Fruit fly (Drosophila melanogaster) whole organism, embryonic: ENCODE data around the gene CG42592.

Experiments
- CG1024 ChIP-seq: fragments of 200-800 bp; sonication (Bioruptor generic); IDR thresholded peaks from 2 replicates; pipeline ENCODE4 v1.3.6; 2022; ENCODE audit warnings: missing biosample characterization, missing genetic modification characterization
- CG10274 ChIP-seq: fragments of 200-800 bp; sonication (Bioruptor generic); optimal IDR thresholded peaks from 3 replicates; lab custom pipeline; 2017; ENCODE audit warnings: missing biosample characterization, mild to moderate bottlenecking, missing genetic modification characterization
- CG10321 ChIP-seq: fragments of 200-800 bp; sonication (Bioruptor generic); IDR thresholded peaks from 2 replicates; pipeline ENCODE4 v1.3.6; 2022; ENCODE audit warnings: missing biosample characterization, missing genetic modification characterization
- CG10462 ChIP-seq: fragments of 200-800 bp; sonication (Bioruptor generic); optimal IDR thresholded peaks from 2 replicates; lab custom pipeline; 2016; ENCODE audit warnings: missing biosample characterization, missing genetic modification characterization
- CG11093 ChIP-seq: fragments of 200-800 bp; sonication (Bioruptor generic); IDR thresholded peaks from 3 replicates; pipeline ENCODE4 v1.3.6; 2022; ENCODE audit warnings: missing biosample characterization, missing genetic modification characterization
- CG1233 ChIP-seq: fragments of 200-800 bp; sonication (Bioruptor generic); optimal IDR thresholded peaks from 4 replicates; lab custom pipeline; 2018; ENCODE audit warnings: missing biosample characterization, mild to moderate bottlenecking, missing genetic modification characterization
- CG12659 ChIP-seq: fragments of 200-800 bp; sonication (Bioruptor generic); optimal IDR thresholded peaks from 3 replicates; lab custom pipeline; 2017; ENCODE audit warnings: mild to moderate bottlenecking, missing biosample characterization, missing genetic modification reagents, missing genetic modification characterization
- CG14050 ChIP-seq: fragments of 200-800 bp; sonication (Bioruptor generic); IDR thresholded peaks from 3 replicates; pipeline ENCODE4 v1.3.6; 2022; ENCODE audit warnings: missing biosample characterization, missing genetic modification characterization
- CG17568 ChIP-seq: fragments of 200-800 bp; sonication (Bioruptor generic); optimal IDR thresholded peaks from 2 replicates; lab custom pipeline; 2018; ENCODE audit warnings: missing biosample characterization, mild to moderate bottlenecking, missing genetic modification characterization, moderate library complexity
- CG2875 ChIP-seq: fragments of 200-800 bp; sonication (Bioruptor generic); optimal IDR thresholded peaks from 2 replicates; lab custom pipeline; 2017; ENCODE audit warnings: missing biosample characterization, mild to moderate bottlenecking, missing genetic modification characterization, missing genetic modification reagents
- CG31441 ChIP-seq: fragments of 200-800 bp; sonication (Bioruptor generic); IDR thresholded peaks from 2 replicates; pipeline ENCODE4 v1.3.6; 2022; ENCODE audit warnings: missing biosample characterization, missing genetic modification characterization
- CG42726 ChIP-seq: fragments of 200-800 bp; sonication (Bioruptor generic); IDR thresholded peaks from 2 replicates; pipeline ENCODE4 v1.3.6; 2022; ENCODE audit warnings: missing biosample characterization, missing genetic modification characterization; ENCODE audit not compliant: partially characterized antibody
- CG43689 ChIP-seq: fragments of 200-800 bp; sonication (Bioruptor generic); IDR thresholded peaks from 2 replicates; pipeline ENCODE4 v1.3.6; 2022; ENCODE audit warnings: missing biosample characterization, missing genetic modification characterization
- CG6175 ChIP-seq: fragments of 200-800 bp; sonication (Bioruptor generic); IDR thresholded peaks from 3 replicates; pipeline ENCODE4 v1.3.6; 2022; ENCODE audit warnings: missing biosample characterization, missing genetic modification characterization
- CG6254 ChIP-seq: fragments of 200-800 bp; sonication (Bioruptor generic); optimal IDR thresholded peaks from 3 replicates; lab custom pipeline; 2017; ENCODE audit warnings: mild to moderate bottlenecking, missing biosample characterization, missing genetic modification reagents, missing genetic modification characterization
- CG6683 ChIP-seq: fragments of 200-800 bp; sonication (Bioruptor generic); optimal IDR thresholded peaks from 2 replicates; lab custom pipeline; 2017; ENCODE audit warnings: missing biosample characterization, mild to moderate bottlenecking, missing genetic modification characterization, missing genetic modification reagents
- CG6765 ChIP-seq: fragments of 200-800 bp; sonication (Bioruptor generic); optimal IDR thresholded peaks from 3 replicates; lab custom pipeline; 2017; ENCODE audit warnings: missing biosample characterization, mild to moderate bottlenecking, missing genetic modification characterization
- CG7786 ChIP-seq: fragments of 200-800 bp; sonication (Bioruptor generic); optimal IDR thresholded peaks from 2 replicates; lab custom pipeline; 2016; ENCODE audit warnings: missing biosample characterization, missing genetic modification characterization
- CG8281 ChIP-seq: fragments of 200-800 bp; sonication (Bioruptor generic); optimal IDR thresholded peaks from 2 replicates; lab custom pipeline; 2018; ENCODE audit warnings: missing biosample characterization, mild to moderate bottlenecking, missing genetic modification characterization, moderate library complexity
- CG8290 ChIP-seq, 3 experiments: fragments of 200-800 bp; sonication (Bioruptor generic); optimal IDR thresholded peaks; 2 replicates each; lab custom pipeline; 2016 to 2019; ENCODE audit warnings: missing biosample characterization in 3 of 3, missing genetic modification characterization in 3 of 3, mild to moderate bottlenecking in 2 of 3, moderate library complexity in 1 of 3
- CG9215 ChIP-seq: fragments of 200-800 bp; sonication (Bioruptor generic); IDR thresholded peaks from 2 replicates; pipeline ENCODE4 v1.3.6; 2022; ENCODE audit warnings: missing biosample characterization, missing genetic modification characterization
- CTCF ChIP-seq: fragments of 200-800 bp; sonication (Bioruptor generic); optimal IDR thresholded peaks from 2 replicates; lab custom pipeline; 2017; ENCODE audit warnings: missing biosample characterization, mild to moderate bottlenecking, missing genetic modification characterization, moderate library complexity
- Dp ChIP-seq: fragments of 200-800 bp; sonication (Bioruptor generic); optimal IDR thresholded peaks from 2 replicates; lab custom pipeline; 2018; ENCODE audit warnings: missing biosample characterization, mild to moderate bottlenecking, missing genetic modification characterization, moderate library complexity
- Dref ChIP-seq: fragments of 200-800 bp; sonication (Bioruptor generic); IDR thresholded peaks from 2 replicates; pipeline ENCODE4 v1.3.6; 2022; ENCODE audit warnings: missing biosample characterization, missing genetic modification characterization
- ERR ChIP-seq: fragments of 200-800 bp; sonication (Bioruptor generic); optimal IDR thresholded peaks from 2 replicates; lab custom pipeline; 2016; ENCODE audit warnings: missing biosample characterization, missing genetic modification characterization
- Fer3 ChIP-seq: fragments of 200-800 bp; sonication (Bioruptor generic); optimal IDR thresholded peaks from 2 replicates; lab custom pipeline; 2018; ENCODE audit warnings: missing biosample characterization, mild to moderate bottlenecking, missing genetic modification characterization, moderate library complexity
- HmgD ChIP-seq: fragments of 200-800 bp; sonication (Bioruptor generic); optimal IDR thresholded peaks from 3 replicates; lab custom pipeline; 2016; ENCODE audit warnings: missing biosample characterization, missing genetic modification characterization
- Hr78 ChIP-seq, 2 experiments: fragments of 200-800 bp in 1 of 2; fragments of >200 bp in 1 of 2; sonication (Bioruptor generic) in 1 of 2; optimal IDR thresholded peaks; 2 replicates each; lab custom pipeline; 2017 to 2019; ENCODE audit warnings: missing biosample characterization in 2 of 2, missing genetic modification characterization in 2 of 2, mild to moderate bottlenecking in 1 of 2, moderate library complexity in 1 of 2
- Lpt ChIP-seq: fragments of >200 bp; optimal IDR thresholded peaks from 2 replicates; lab custom pipeline; 2018; ENCODE audit warnings: missing biosample characterization, missing genetic modification characterization
- Nf-YB ChIP-seq: fragments of 200-800 bp; sonication (Bioruptor generic); optimal IDR thresholded peaks from 3 replicates; lab custom pipeline; 2019; ENCODE audit warnings: missing biosample characterization, mild to moderate bottlenecking, missing genetic modification characterization, moderate library complexity
- Oli ChIP-seq: fragments of 200-800 bp; sonication (Bioruptor generic); optimal IDR thresholded peaks from 2 replicates; lab custom pipeline; 2018; ENCODE audit warnings: missing biosample characterization, mild to moderate bottlenecking, missing genetic modification characterization, moderate library complexity
- PHDP ChIP-seq: fragments of 200-800 bp; sonication (Bioruptor generic); optimal IDR thresholded peaks from 3 replicates; lab custom pipeline; 2018; ENCODE audit warnings: missing biosample characterization, mild to moderate bottlenecking, missing genetic modification characterization, moderate library complexity
- Six4 ChIP-seq: fragments of 200-800 bp; sonication (Bioruptor generic); optimal IDR thresholded peaks from 2 replicates; lab custom pipeline; 2016; ENCODE audit warnings: missing biosample characterization, missing genetic modification characterization
- Vsx1 ChIP-seq: fragments of 200-800 bp; sonication (Bioruptor generic); optimal IDR thresholded peaks from 2 replicates; lab custom pipeline; 2017; ENCODE audit warnings: missing biosample characterization, mild to moderate bottlenecking, missing genetic modification characterization, missing genetic modification reagents
- YL-1 ChIP-seq: fragments of 200-800 bp; sonication (Bioruptor generic); optimal IDR thresholded peaks from 3 replicates; lab custom pipeline; 2017; ENCODE audit warnings: missing biosample characterization, mild to moderate bottlenecking, missing genetic modification characterization
- danr ChIP-seq: fragments of 200-800 bp; sonication (Bioruptor generic); IDR thresholded peaks from 2 replicates; pipeline ENCODE4 v1.3.6; 2022; ENCODE audit warnings: missing biosample characterization, missing genetic modification characterization
- fd102C ChIP-seq: fragments of 200-800 bp; sonication (Bioruptor generic); optimal IDR thresholded peaks from 2 replicates; lab custom pipeline; 2018; ENCODE audit warnings: missing biosample characterization, mild to moderate bottlenecking, missing genetic modification characterization, moderate library complexity
- fru ChIP-seq: fragments of >200 bp; optimal IDR thresholded peaks from 2 replicates; lab custom pipeline; 2017
- h ChIP-seq: fragments of >200 bp; optimal IDR thresholded peaks from 2 replicates; lab custom pipeline; 2017
- jigr1 ChIP-seq: fragments of 200-800 bp; sonication (Bioruptor generic); IDR thresholded peaks from 3 replicates; pipeline ENCODE4 v1.3.6; 2022; ENCODE audit warnings: missing biosample characterization, missing genetic modification characterization
- lbe ChIP-seq: fragments of 200-800 bp; sonication (Bioruptor generic); optimal IDR thresholded peaks from 2 replicates; lab custom pipeline; 2016; ENCODE audit warnings: missing biosample characterization, mild to moderate bottlenecking, missing genetic modification characterization
- lola ChIP-seq, 3 experiments: fragments of >200 bp in 2 of 3; fragments of 200-800 bp in 1 of 3; sonication (Bioruptor generic) in 1 of 3; optimal IDR thresholded peaks; 2 replicates each; lab custom pipeline; 2017 to 2019; ENCODE audit warnings: missing biosample characterization in 3 of 3, missing genetic modification characterization in 3 of 3, mild to moderate bottlenecking in 1 of 3, moderate library complexity in 1 of 3
- pb ChIP-seq: fragments of 200-800 bp; sonication (Bioruptor generic); optimal IDR thresholded peaks from 3 replicates; lab custom pipeline; 2016; ENCODE audit warnings: missing biosample characterization, missing genetic modification characterization
- pnt ChIP-seq: fragments of 200-800 bp; sonication (Bioruptor generic); optimal IDR thresholded peaks from 3 replicates; lab custom pipeline; 2016; ENCODE audit warnings: missing biosample characterization, missing genetic modification characterization
- salm ChIP-seq: fragments of 200-800 bp; sonication (Bioruptor generic); optimal IDR thresholded peaks from 2 replicates; lab custom pipeline; 2018; ENCODE audit warnings: missing biosample characterization, mild to moderate bottlenecking, missing genetic modification characterization
- sc ChIP-seq, 3 experiments: fragments of >200 bp in 2 of 3; fragments of 200-800 bp in 1 of 3; sonication (Bioruptor generic) in 1 of 3; optimal IDR thresholded peaks; 2 replicates in 2 of 3; 3 replicates in 1 of 3; lab custom pipeline; 2017; ENCODE audit warnings: mild to moderate bottlenecking in 1 of 3, missing biosample characterization in 1 of 3, missing genetic modification characterization in 1 of 3, missing genetic modification reagents in 1 of 3
- shn ChIP-seq: fragments of 200-800 bp; sonication (Bioruptor generic); optimal IDR thresholded peaks from 3 replicates; lab custom pipeline; 2016; ENCODE audit warnings: missing biosample characterization, missing genetic modification characterization
- slp2 ChIP-seq: fragments of 200-800 bp; sonication (Bioruptor generic); optimal IDR thresholded peaks from 2 replicates; lab custom pipeline; 2016; ENCODE audit warnings: missing biosample characterization, missing genetic modification characterization
- sna ChIP-seq: fragments of 200-800 bp; sonication (Bioruptor generic); IDR thresholded peaks from 2 replicates; pipeline ENCODE4 v1.3.6; 2022; ENCODE audit warnings: missing biosample characterization, missing genetic modification characterization; ENCODE audit not compliant: partially characterized antibody

The CG42592 gene

DNA sequence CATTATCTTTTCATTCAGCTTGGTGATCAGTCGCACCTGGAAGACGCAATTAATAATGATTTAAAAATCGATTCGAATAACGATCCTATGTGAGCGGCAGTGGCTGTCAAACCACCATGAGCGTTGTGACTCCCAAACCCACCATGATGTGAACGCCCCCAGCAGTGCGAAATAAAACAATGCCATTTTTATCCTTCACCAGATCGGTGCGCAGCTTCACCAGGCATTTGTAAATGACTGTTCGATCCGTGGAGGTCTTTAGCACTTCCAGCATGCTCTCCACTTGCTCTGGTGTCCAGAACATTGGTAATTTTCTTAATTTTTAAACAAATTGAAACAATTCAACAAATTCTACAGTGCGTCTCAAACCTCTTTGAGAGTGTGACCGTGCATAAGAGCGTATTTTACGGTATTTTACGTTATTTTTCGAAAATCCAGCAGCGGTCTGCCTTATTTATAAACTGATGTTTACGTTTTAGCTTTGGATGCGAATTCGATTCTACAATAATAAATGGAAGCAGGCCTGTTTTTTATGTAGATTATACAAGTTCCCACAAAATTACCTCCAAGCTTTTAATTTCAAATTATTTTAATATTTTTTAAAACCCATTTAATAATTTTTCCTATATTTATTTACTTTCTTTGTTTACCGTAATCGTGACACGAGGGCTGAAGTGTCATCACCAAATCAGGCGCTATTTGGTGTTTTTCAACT, 37.0 kb downstream of the CG42592 start, which contains the start of the genes Rnb and Drice:
Gene Rnb (minus strand): TSS at position 389 of the 715 bp plus-strand sequence.
Gene Drice (plus strand): TSS at position 693 of the 715 bp plus-strand sequence.
- TF ChIP-seq lola (GFP tag; optimal IDR thresholded peaks at IDR 0.05; lab: Kevin White, UChicago) (peak in 1 of 3 experiments; percentile 54), h (lab: Kevin White, UChicago) (no peak), CG2875 (GFP tag; lab: Kevin White, UChicago) (no peak), Hr78 (GFP tag; optimal IDR thresholded peaks at IDR 0.05; lab: Kevin White, UChicago) (no peak), Lpt (GFP tag; lab: Kevin White, UChicago) (no peak), CG8290 (GFP tag; optimal IDR thresholded peaks at IDR 0.05; lab: Kevin White, UChicago) (no peak), CG8290 (tag; optimal IDR thresholded peaks at IDR 0.05; lab: Kevin White, UChicago) (no peak), CG9215 (0 out of 2 replicates have a peak, but pooled peaks have one; percentile 15), CG8281 (peak; percentile 40), shn (GFP tag; lab: Kevin White, UChicago) (no peak), Fer3 (tag; lab: Kevin White, UChicago) (no peak), CG6683 (GFP tag; lab: Kevin White, UChicago) (peak; percentile 29), pb (GFP tag; lab: Kevin White, UChicago) (no peak), HmgD (GFP tag; lab: Kevin White, UChicago) (no peak), CTCF (GFP tag; lab: Kevin White, UChicago) (no peak), fd102C (GFP tag; lab: Kevin White, UChicago) (no peak), CG10274 (GFP tag; lab: Kevin White, UChicago) (no peak), Oli (tag; lab: Kevin White, UChicago) (no peak), CG6765 (GFP tag; lab: Kevin White, UChicago) (no peak), CG12659 (GFP tag; lab: Kevin White, UChicago) (peak; percentile 73), Dp (GFP tag; lab: Kevin White, UChicago) (peak; percentile 52), Vsx1 (no peak), CG6175 (GFP tag; lab: Robert Waterston, UW) (no peak), CG17568 (GFP tag; lab: Kevin White, UChicago) (no peak), CG1024 (GFP tag; lab: Robert Waterston, UW) (0 out of 2 replicates have a peak, but pooled peaks have one; percentile 24), CG42726 (GFP tag; lab: Robert Waterston, UW) (no peak), CG11093 (GFP tag; lab: Robert Waterston, UW) (no peak), sc (optimal IDR thresholded peaks at IDR 0.05; lab: Kevin White, UChicago) (no peak), sc (GFP tag; optimal IDR thresholded peaks at IDR 0.05; lab: Kevin White, UChicago) (no peak), salm (tag; lab: Kevin White, UChicago) (no peak), Nf-YB (GFP tag; lab: Kevin White, UChicago) (no peak), YL-1 (GFP tag; lab: Kevin White, UChicago) (peak; percentile 84), CG1233 (peak; percentile 63), slp2 (GFP tag; lab: Kevin White, UChicago) (no peak), PHDP (tag; lab: Kevin White, UChicago) (no peak), danr (GFP tag; lab: Robert Waterston, UW) (no peak), Six4 (GFP tag; lab: Kevin White, UChicago) (no peak), fru (lab: Kevin White, UChicago) (no peak), CG10321 (GFP tag; lab: Robert Waterston, UW) (no peak), ERR (GFP tag; lab: Kevin White, UChicago) (no peak), lbe (GFP tag; lab: Kevin White, UChicago) (peak; percentile 76), pnt (no peak), Dref (GFP tag; lab: Robert Waterston, UW) (no peak), CG6254 (no peak), CG10462 (peak; percentile 32), sna (GFP tag; lab: Robert Waterston, UW) (peak; percentile 74), jigr1 (GFP tag; lab: Robert Waterston, UW) (no peak), CG14050 (GFP tag; lab: Robert Waterston, UW) (peak; percentile 35; the same call in 1 of the 3 replicates), CG43689 (GFP tag; lab: Robert Waterston, UW) (no peak), CG7786 (GFP tag; lab: Kevin White, UChicago) (no peak), CG31441 (GFP tag; lab: Robert Waterston, UW) (no peak)
